Fruit fly (Drosophila melanogaster): ENCODE data around the gene CG14785.
A peak's percentile ranks its signal among the peaks of the same experiment; 100 is the strongest.

Gene CG14785

dm6 chrX:1466505-1467381 is 9.9 kb upstream of the CG14785 start (continued):
- TF ChIP-seq run (tag; optimal IDR thresholded peaks at IDR 0.05) (no peak), CG10431 (GFP tag; optimal IDR thresholded peaks at IDR 0.05) (no peak), onecut (GFP tag; IDR thresholded peaks at IDR 0.05) (no peak), CG2199 (GFP tag; IDR thresholded peaks at IDR 0.05) (no peak), chm (GFP tag; IDR thresholded peaks at IDR 0.05) (no peak; the same call in 1 of the 2 replicates), pfk (GFP tag; optimal IDR thresholded peaks at IDR 0.05) (no peak), CG7987 (GFP tag; optimal IDR thresholded peaks at IDR 0.05) (no peak), danr (GFP tag; IDR thresholded peaks at IDR 0.05) (no peak), CG8765 (GFP tag; IDR thresholded peaks at IDR 0.05) (no peak), Dip2 (GFP tag; IDR thresholded peaks at IDR 0.05) (no peak), CG11560 (tag; IDR thresholded peaks at IDR 0.05) (no peak), oc (tag; optimal IDR thresholded peaks at IDR 0.05) (no peak), CG10366 (GFP tag; IDR thresholded peaks at IDR 0.05) (no peak), amos (GFP tag; IDR thresholded peaks at IDR 0.05; ENCODE audit: partially characterized antibody) (no peak), bcd (GFP tag; optimal IDR thresholded peaks at IDR 0.05) (peak; percentile 24), inv (GFP tag; IDR thresholded peaks at IDR 0.05; ENCODE audit: partially characterized antibody) (no peak), slbo (GFP tag; IDR thresholded peaks at IDR 0.05) (no peak), ham (GFP tag; IDR thresholded peaks at IDR 0.05) (no peak), aop (GFP tag; IDR thresholded peaks at IDR 0.05) (no peak), scrt (GFP tag; optimal IDR thresholded peaks at IDR 0.05) (no peak), pnt (GFP tag; optimal IDR thresholded peaks at IDR 0.05) (no peak), CG10321 (GFP tag; IDR thresholded peaks at IDR 0.05) (no peak), tx (GFP tag; optimal IDR thresholded peaks at IDR 0.05) (no peak), pzg (GFP tag; optimal IDR thresholded peaks at IDR 0.05) (peak; percentile 25), zf30C (GFP tag; optimal IDR thresholded peaks at IDR 0.05) (no peak), BEAF-32 (GFP tag; optimal IDR thresholded peaks at IDR 0.05) (peak; percentile 3), row (GFP tag; IDR thresholded peaks at IDR 0.05) (no peak), Max (GFP tag; optimal IDR thresholded peaks at IDR 0.05) (no peak), CG2116 (GFP tag; optimal IDR thresholded peaks at IDR 0.05) (no peak), z (GFP tag; IDR thresholded peaks at IDR 0.05) (no peak), org-1 (GFP tag; optimal IDR thresholded peaks at IDR 0.05) (no peak), da (GFP tag; optimal IDR thresholded peaks at IDR 0.05) (no peak), Fer1 (GFP tag; optimal IDR thresholded peaks at IDR 0.05) (peak; percentile 33), CG14667 (GFP tag; IDR thresholded peaks at IDR 0.05) (no peak), Hr78 (GFP tag; optimal IDR thresholded peaks at IDR 0.05) (peak in 1 of 2 experiments; percentile 8), CG15479 (GFP tag; optimal IDR thresholded peaks at IDR 0.05) (no peak), Hmx (GFP tag; optimal IDR thresholded peaks at IDR 0.05) (no peak), pum (GFP tag; optimal IDR thresholded peaks at IDR 0.05) (no peak), ro (GFP tag; IDR thresholded peaks at IDR 0.05) (no peak), HLHmδ (GFP tag; optimal IDR thresholded peaks at IDR 0.05) (no peak), CG7786 (GFP tag; optimal IDR thresholded peaks at IDR 0.05) (no peak), CG42726 (GFP tag; IDR thresholded peaks at IDR 0.05; ENCODE audit: partially characterized antibody) (no peak), Adf1 (GFP tag; IDR thresholded peaks at IDR 0.05) (no peak; the same call in 1 of the 2 replicates), CG15011 (GFP tag; optimal IDR thresholded peaks at IDR 0.05) (no peak), nmo (GFP tag; optimal IDR thresholded peaks at IDR 0.05) (no peak), CG31388 (GFP tag; optimal IDR thresholded peaks at IDR 0.05) (no peak), Kr (GFP tag; optimal IDR thresholded peaks at IDR 0.05) (no peak), CG11695 (GFP tag; IDR thresholded peaks at IDR 0.05) (no peak), CG1647 (GFP tag; optimal IDR thresholded peaks at IDR 0.05) (no peak), CG17361 (GFP tag; IDR thresholded peaks at IDR 0.05) (no peak)

Data from whole organism, embryonic.